Worm (Caenorhabditis elegans): ENCODE measurements around the gene utx-1.

DNA sequence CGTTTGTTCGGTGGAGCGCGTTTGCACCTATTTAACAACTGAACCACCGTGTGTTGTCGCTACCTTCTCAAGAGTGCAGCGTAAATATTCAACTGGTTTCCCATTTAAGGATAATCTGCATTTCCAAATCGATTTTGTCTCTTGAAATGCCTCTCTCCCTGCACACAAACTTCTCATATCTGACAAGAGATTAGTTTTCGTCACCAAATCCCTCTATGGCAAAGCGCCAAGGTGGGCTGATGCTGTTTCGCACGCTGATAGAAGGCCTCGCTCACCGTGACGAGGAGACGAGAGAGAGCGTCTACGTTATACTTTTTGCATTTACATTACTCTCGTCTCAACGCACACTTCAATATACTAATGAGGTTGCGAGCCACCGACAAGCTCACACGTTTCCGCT lies 42.8 kb downstream of the utx-1 start:
- no peak for TF ChIP-seq Y105C5A.15 (GFP tag; IDR thresholded peaks at IDR 0.05)
- no peak for TF ChIP-seq ceh-32 (tag; optimal IDR thresholded peaks at IDR 0.05; ENCODE audit: poor library complexity)
- TF ChIP-seq nhr-77 (tag; optimal IDR thresholded peaks at IDR 0.05): no peak
- TF ChIP-seq nhr-10 (tag; optimal IDR thresholded peaks at IDR 0.05): no peak
- no peak for TF ChIP-seq mes-2 (tag; optimal IDR thresholded peaks at IDR 0.05; ENCODE audit: poor library complexity, severe bottlenecking)
- TF ChIP-seq ama-1 (optimal IDR thresholded peaks at IDR 0.05): no peak
- TF ChIP-seq mep-1 (tag; optimal IDR thresholded peaks at IDR 0.05): no peak
- no peak for TF ChIP-seq hmg-1.1 (GFP tag; IDR thresholded peaks at IDR 0.05)
- TF ChIP-seq nhr-76 (tag; optimal IDR thresholded peaks at IDR 0.05): no peak
- no peak for TF ChIP-seq lin-1 (GFP tag; IDR thresholded peaks at IDR 0.05)
- no peak for TF ChIP-seq F49E8.2 (tag; optimal IDR thresholded peaks at IDR 0.05; ENCODE audit: borderline replicate concordance)
- no peak for TF ChIP-seq zag-1 (tag; optimal IDR thresholded peaks at IDR 0.05)

Data from whole organism, L4 larva.